Fruit fly (Drosophila melanogaster): ENCODE measurements around the gene CG4287.

Gene CG4287

DNA sequence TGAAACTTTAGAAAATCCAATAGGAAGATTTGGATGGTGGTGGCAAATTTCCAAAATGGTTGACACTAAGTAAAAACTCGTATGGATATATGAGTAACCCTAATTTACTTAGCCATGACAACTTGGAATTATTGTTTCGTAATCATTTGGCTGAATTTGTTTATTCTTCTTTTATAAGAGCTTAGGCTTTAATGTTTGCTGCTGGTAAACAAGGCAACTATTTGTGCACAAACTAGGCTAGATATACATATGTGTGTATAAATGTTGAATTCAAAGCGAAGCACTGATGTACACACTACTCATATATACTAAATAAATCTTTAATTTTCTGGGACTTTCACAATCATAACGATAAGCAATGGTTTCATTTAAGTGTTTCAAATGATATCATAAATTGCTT is 42.3 kb upstream of the CG4287 start (continued):
- TF ChIP-seq CG2202 (tag; optimal IDR thresholded peaks at IDR 0.05) (peak; percentile 44), ATbp (GFP tag; optimal IDR thresholded peaks at IDR 0.05) (peak; percentile 84), gcm (GFP tag; optimal IDR thresholded peaks at IDR 0.05) (peak; percentile 33), jigr1 (GFP tag; IDR thresholded peaks at IDR 0.05) (no peak), CG33557 (GFP tag; optimal IDR thresholded peaks at IDR 0.05) (peak; percentile 62), aop (GFP tag; IDR thresholded peaks at IDR 0.05) (no peak), Gsc (GFP tag; IDR thresholded peaks at IDR 0.05) (no peak), CG30403 (GFP tag; optimal IDR thresholded peaks at IDR 0.05) (no peak), CG18599 (GFP tag; optimal IDR thresholded peaks at IDR 0.05) (peak; percentile 26), CG9437 (GFP tag; optimal IDR thresholded peaks at IDR 0.05) (no peak), pita (GFP tag; optimal IDR thresholded peaks at IDR 0.05) (no peak), Opbp (GFP tag; IDR thresholded peaks at IDR 0.05; ENCODE audit: partially characterized antibody) (no peak), CG31224 (GFP tag; IDR thresholded peaks at IDR 0.05) (no peak), tio (GFP tag; optimal IDR thresholded peaks at IDR 0.05) (no peak), Optix (GFP tag; IDR thresholded peaks at IDR 0.05) (no peak), sisA (GFP tag; IDR thresholded peaks at IDR 0.05) (no peak), Hr78 (GFP tag; optimal IDR thresholded peaks at IDR 0.05) (no peak), CG17568 (GFP tag; optimal IDR thresholded peaks at IDR 0.05) (peak; percentile 78), grau (tag; optimal IDR thresholded peaks at IDR 0.05) (peak; percentile 22), hb (GFP tag; IDR thresholded peaks at IDR 0.05; ENCODE audit: partially characterized antibody) (no peak), TFAM (GFP tag; optimal IDR thresholded peaks at IDR 0.05) (no peak), Adf1 (GFP tag; IDR thresholded peaks at IDR 0.05) (no peak), Chrac-16 (GFP tag; optimal IDR thresholded peaks at IDR 0.05) (no peak), CG11560 (tag; IDR thresholded peaks at IDR 0.05) (no peak), CG13296 (GFP tag; optimal IDR thresholded peaks at IDR 0.05) (peak; percentile 69), CG4820 (GFP tag; optimal IDR thresholded peaks at IDR 0.05) (no peak), sqz (GFP tag; optimal IDR thresholded peaks at IDR 0.05) (peak; percentile 53), trem (tag; optimal IDR thresholded peaks at IDR 0.05) (no peak), unpg (GFP tag; optimal IDR thresholded peaks at IDR 0.05) (peak; percentile 61), al (GFP tag; IDR thresholded peaks at IDR 0.05) (no peak), CG14710 (tag; optimal IDR thresholded peaks at IDR 0.05) (peak; percentile 41), gem (tag; optimal IDR thresholded peaks at IDR 0.05) (peak; percentile 60), CG7928 (GFP tag; optimal IDR thresholded peaks at IDR 0.05) (no peak), CG10462 (GFP tag; optimal IDR thresholded peaks at IDR 0.05) (peak; percentile 7), CoRest (tag; optimal IDR thresholded peaks at IDR 0.05) (peak; percentile 36), ara (GFP tag; IDR thresholded peaks at IDR 0.05) (no peak), CG8089 (GFP tag; optimal IDR thresholded peaks at IDR 0.05) (no peak), psq (GFP tag; optimal IDR thresholded peaks at IDR 0.05) (no peak), hth (optimal IDR thresholded peaks at IDR 0.05) (no peak), CG15601 (tag; optimal IDR thresholded peaks at IDR 0.05) (peak; percentile 75), CG6175 (GFP tag; IDR thresholded peaks at IDR 0.05) (no peak), tap (tag; optimal IDR thresholded peaks at IDR 0.05) (peak; percentile 53), lmd (GFP tag; IDR thresholded peaks at IDR 0.05) (no peak), CG15269 (tag; optimal IDR thresholded peaks at IDR 0.05) (peak; percentile 38), CkIIα-i1 (GFP tag; IDR thresholded peaks at IDR 0.05) (no peak), org-1 (GFP tag; optimal IDR thresholded peaks at IDR 0.05) (peak; percentile 42), sens (GFP tag) (peak; percentile 92), Sox102F (GFP tag; optimal IDR thresholded peaks at IDR 0.05) (peak; percentile 60), CG31441 (GFP tag; IDR thresholded peaks at IDR 0.05) (peak; percentile 38; the same call in 1 of the 2 replicates), Dbx (GFP tag; IDR thresholded peaks at IDR 0.05) (no peak), Blimp-1 (GFP tag; optimal IDR thresholded peaks at IDR 0.05) (peak; percentile 65), dan (GFP tag; IDR thresholded peaks at IDR 0.05) (no peak)
